Worm (Caenorhabditis elegans): ENCODE results near the gene K09C8.8.

The K09C8.8 gene

ce11 chrX:10970629-10971028, at the start of gene K09C8.8:
K09C8.8 (plus strand) TSS chrX:10970929.
- no peak for TF ChIP-seq unc-62 (GFP tag; optimal IDR thresholded peaks at IDR 0.05)

DNA sequence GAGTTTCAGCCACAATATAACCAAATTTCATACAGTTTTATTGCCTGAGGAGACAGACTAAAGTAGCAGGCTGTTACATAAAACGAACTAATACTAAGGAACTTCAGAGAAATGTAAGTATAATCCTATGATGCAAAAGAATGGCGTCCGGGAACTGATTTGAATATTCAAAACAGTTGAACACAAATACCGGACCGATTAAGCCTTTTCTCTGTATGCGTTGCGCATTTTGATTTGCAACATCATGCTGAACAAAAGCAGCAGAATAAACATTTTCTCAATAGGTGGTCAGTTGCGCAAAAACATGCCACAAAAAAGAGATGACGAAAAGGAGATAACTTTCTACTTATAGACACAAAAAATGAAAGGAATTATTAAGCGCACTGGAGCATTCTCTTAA, 46.7 kb upstream of the K09C8.8 start:
- no peak for TF ChIP-seq unc-62 (GFP tag; optimal IDR thresholded peaks at IDR 0.05)

ce11 chrX:10927136-10927535, 43.6 kb upstream of the K09C8.8 start:
- TF ChIP-seq unc-62 (GFP tag; optimal IDR thresholded peaks at IDR 0.05), result no peak

DNA sequence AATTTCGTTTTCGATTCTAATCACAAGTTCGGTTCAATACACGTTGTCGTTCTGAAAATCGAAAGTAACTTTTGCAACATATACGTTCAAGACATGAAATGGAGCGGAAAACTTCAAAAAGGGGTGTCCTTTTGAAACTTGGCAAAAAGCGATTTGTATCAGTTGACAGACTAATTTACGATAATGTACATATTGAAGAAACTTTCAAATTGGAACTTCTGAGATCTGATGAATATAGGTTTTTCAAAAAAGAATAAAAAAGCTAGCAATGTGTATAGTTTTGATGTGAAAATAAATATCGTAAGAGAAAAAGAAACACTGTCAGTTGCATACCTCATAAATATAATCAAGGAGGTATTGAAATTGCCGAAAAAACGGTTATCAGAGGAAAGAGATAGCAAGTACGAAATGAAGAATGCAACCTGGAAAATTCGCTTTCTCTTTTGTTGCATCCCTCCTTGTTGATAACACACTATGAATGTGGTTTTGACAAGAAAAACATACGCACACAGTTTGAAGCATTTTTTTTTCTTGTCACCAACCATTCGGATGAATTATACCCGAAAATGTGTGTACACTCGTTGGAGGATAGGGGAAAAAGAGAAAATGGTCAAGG, 41.7 kb upstream of the K09C8.8 start, which contains the start of gene dgn-1:
TSS of gene dgn-1 (minus strand) at position 51 of the 616 bp plus-strand sequence.
- TF ChIP-seq unc-62 (GFP tag; optimal IDR thresholded peaks at IDR 0.05), result no peak

DNA sequence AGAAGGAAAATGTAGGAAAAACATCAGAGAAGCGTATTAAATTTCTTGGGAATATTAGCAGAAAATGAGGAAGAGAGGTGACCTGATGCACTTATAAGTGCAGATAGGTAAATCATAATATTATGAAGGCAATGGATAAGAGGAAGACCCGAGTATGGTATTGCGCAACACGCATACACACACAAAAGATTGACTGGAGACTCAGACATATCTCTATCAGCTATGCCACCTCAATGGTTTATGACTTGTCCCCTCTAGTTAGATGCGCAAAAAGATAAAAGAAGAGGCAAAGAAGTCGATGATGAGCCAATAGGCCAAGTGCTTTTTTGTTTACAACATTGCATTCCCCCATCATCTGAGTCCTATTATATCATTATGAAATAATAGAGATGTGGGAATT, 38.6 kb upstream of the K09C8.8 start:
- TF ChIP-seq unc-62 (GFP tag; optimal IDR thresholded peaks at IDR 0.05), result no peak

- TF ChIP-seq unc-62 (GFP tag; optimal IDR thresholded peaks at IDR 0.05), result no peak
Observed at ce11 chrX:10933308-10934014, 37.3 kb upstream of the K09C8.8 start.

- no peak for TF ChIP-seq unc-62 (GFP tag; optimal IDR thresholded peaks at IDR 0.05)
Observed at ce11 chrX:10941255-10941654, 29.5 kb upstream of the K09C8.8 start, which contains the start of gene pho-7. pho-7 (minus strand) TSS chrX:10941355.

ce11 chrX:10948852-10949251, 21.9 kb upstream of the K09C8.8 start, which contains the start of gene T21B6.3:
T21B6.3 (minus strand) TSS chrX:10948952.
- no peak for TF ChIP-seq unc-62 (GFP tag; optimal IDR thresholded peaks at IDR 0.05)

DNA sequence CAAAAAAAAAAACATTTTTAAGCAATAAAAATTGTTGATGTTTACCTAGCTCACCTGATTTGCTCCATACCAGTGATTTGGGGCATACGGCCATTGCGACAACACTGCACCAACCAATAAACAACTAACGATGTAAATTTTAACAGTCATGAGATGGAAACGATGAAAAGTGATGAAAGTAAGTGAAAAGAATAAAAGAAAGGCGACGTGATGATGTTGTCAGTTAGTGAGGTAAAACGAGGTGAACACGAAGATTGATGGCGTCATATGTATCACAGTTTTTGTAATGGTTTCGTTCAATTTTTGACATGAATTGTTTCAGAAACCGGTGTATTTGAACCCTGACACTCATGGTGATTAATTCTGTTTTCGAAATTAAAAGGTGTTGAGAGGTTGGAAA, 19.6 kb upstream of the K09C8.8 start, which contains the start of gene K09C8.7:
TSS of gene K09C8.7 (minus strand) at position 226 of the 400 bp plus-strand sequence.
- TF ChIP-seq unc-62 (GFP tag; optimal IDR thresholded peaks at IDR 0.05), result no peak

DNA sequence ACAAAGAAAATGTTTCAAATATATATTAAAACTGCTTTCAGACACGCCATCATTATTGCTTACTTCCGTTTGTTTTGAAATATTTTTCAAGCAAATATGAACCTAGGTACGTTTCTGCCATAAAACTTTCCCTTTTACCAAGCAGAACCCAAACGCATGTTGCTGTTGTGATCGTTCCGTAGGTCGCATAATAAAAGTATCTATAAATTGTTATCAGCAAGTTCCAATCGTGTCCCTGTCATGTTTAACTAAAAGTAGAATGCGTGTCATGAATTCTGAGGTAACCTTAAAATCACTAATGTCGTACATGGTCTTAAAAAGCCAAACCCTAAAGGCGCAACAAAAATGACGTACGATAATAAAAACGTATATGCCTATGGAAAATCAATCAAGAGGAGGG, 18.8 kb upstream of the K09C8.8 start:
- TF ChIP-seq unc-62 (GFP tag; optimal IDR thresholded peaks at IDR 0.05), result no peak

ce11 chrX:10953834-10954233, 16.9 kb upstream of the K09C8.8 start, which contains the start of gene pbo-4:
pbo-4 (plus strand) TSS chrX:10954134.
- no peak for TF ChIP-seq unc-62 (GFP tag; optimal IDR thresholded peaks at IDR 0.05)

- TF ChIP-seq unc-62 (GFP tag; optimal IDR thresholded peaks at IDR 0.05), result no peak
Observed at ce11 chrX:10956972-10957678, 13.6 kb upstream of the K09C8.8 start.

DNA sequence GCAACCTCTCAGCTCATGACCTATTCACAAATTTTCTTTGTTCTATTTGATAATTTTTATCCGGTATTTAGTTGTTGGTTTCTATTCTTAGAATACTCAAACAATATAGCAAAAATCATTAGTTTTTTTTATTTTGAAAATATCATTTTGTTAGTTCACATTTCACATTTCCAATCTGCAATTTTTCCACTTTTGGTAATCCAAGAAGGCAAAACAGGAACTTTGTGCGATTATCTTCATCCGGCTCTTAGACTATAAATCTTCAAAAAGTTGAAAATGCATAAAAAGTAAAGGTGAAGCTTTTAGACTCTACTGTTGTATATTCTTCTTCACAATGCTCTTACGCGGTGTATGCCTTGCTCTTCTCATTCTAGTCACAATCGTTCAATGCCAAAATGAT, 12.3 kb upstream of the K09C8.8 start, which contains the start of gene nlp-19:
TSS of gene nlp-19 (plus strand) at position 301 of the 400 bp plus-strand sequence.
- TF ChIP-seq unc-62 (GFP tag; optimal IDR thresholded peaks at IDR 0.05), result no peak

DNA sequence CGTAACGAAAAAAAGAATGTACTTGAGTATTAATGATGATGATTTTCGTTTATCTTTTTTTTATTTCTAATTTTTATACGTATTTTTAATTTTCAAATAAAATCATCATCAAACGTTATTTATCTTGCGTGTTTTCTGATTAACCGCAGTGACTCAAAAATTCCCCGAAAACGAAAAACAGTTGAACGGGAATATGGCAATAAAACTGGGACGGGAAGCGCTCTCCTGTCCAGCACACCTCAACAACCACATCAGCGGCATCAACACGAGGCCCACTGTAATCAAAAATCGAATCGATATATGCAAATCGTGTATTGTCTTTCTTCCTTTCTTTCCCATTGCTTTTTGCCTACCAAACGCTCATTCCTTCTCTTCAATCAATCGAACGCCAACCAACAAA, 11.6 kb upstream of the K09C8.8 start, which contains the start of gene K09C8.2:
TSS of gene K09C8.2 (plus strand) at position 301 of the 400 bp plus-strand sequence.
- TF ChIP-seq unc-62 (GFP tag; optimal IDR thresholded peaks at IDR 0.05), result no peak

ce11 chrX:10961724-10962123, 9.0 kb upstream of the K09C8.8 start:
- TF ChIP-seq unc-62 (GFP tag; optimal IDR thresholded peaks at IDR 0.05), result no peak

DNA sequence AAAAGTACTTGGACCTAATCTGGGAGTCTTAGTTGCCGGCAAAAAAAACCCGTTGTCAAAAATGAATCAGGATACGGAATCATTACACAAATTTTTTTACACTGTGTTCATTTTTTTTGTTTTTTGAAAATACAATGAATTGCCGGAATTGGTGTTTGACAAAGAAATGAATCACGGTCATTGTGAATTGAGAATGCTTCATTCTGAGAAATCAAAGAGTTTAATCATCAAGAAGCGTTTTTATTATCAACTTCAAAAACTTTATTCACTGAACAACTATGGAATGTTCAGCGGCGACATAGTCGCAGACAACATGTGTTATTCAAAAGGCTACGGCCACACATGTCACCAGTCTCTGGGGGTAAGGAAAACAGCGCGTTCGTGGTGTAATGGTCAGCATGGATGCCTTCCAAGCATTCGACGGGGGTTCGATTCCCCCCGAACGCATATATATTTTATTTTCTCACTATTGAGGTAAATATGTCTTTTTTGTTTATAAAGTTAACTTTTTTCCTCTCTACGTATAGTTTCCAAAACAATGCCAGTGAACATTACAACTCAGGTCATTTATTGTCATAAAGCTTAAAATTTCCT, 7.2 kb upstream of the K09C8.8 start, which contains the start of gene nas-10:
TSS of gene nas-10 (minus strand) at position 51 of the 594 bp plus-strand sequence.
- TF ChIP-seq unc-62 (GFP tag; optimal IDR thresholded peaks at IDR 0.05), result no peak
